Worm (Caenorhabditis elegans) whole organism, late embryonic: ENCODE data around the gene ugt-6.

Experiments used
- K02D7.2 ChIP-seq: sonication (generic microtip); optimal IDR thresholded peaks from 2 replicates; lab custom pipeline; 2017; ENCODE audit warnings: mild to moderate bottlenecking, missing genetic modification characterization, missing compliant biosample characterization
- Y22D7AL.16 ChIP-seq: sonication (generic microtip); optimal IDR thresholded peaks from 2 replicates; lab custom pipeline; 2016; ENCODE audit warnings: missing genetic modification characterization, missing compliant biosample characterization
- ahr-1 ChIP-seq: sonication (generic microtip); optimal IDR thresholded peaks from 2 replicates; lab custom pipeline; 2016; ENCODE audit warnings: missing genetic modification characterization, missing compliant biosample characterization
- dmd-4 ChIP-seq: sonication (generic microtip); optimal IDR thresholded peaks from 2 replicates; lab custom pipeline; 2016; ENCODE audit warnings: borderline replicate concordance, missing genetic modification characterization, missing compliant biosample characterization
- dve-1 ChIP-seq: sonication (generic microtip); optimal IDR thresholded peaks from 2 replicates; lab custom pipeline; 2017; ENCODE audit warnings: antibody characterized with exemption, mild to moderate bottlenecking, missing genetic modification characterization, missing compliant biosample characterization
- elt-2 ChIP-seq: sonication (generic microtip); optimal IDR thresholded peaks from 2 replicates; lab custom pipeline; 2016; ENCODE audit warnings: missing genetic modification reagents, missing genetic modification characterization, missing compliant biosample characterization
- lim-6 ChIP-seq: sonication (generic microtip); optimal IDR thresholded peaks from 2 replicates; lab custom pipeline; 2016; ENCODE audit warnings: missing genetic modification characterization, missing compliant biosample characterization
- npax-4 ChIP-seq: sonication (generic microtip); optimal IDR thresholded peaks from 2 replicates; lab custom pipeline; 2016; ENCODE audit warnings: missing genetic modification characterization, missing compliant biosample characterization
- pag-3 ChIP-seq: sonication (generic microtip); optimal IDR thresholded peaks from 2 replicates; lab custom pipeline; 2016; ENCODE audit warnings: missing compliant biosample characterization, missing genetic modification characterization, borderline replicate concordance
- syd-9 ChIP-seq: sonication (generic microtip); optimal IDR thresholded peaks from 2 replicates; lab custom pipeline; 2016; ENCODE audit warnings: mild to moderate bottlenecking, missing genetic modification characterization, moderate library complexity, missing compliant biosample characterization
- zip-5 ChIP-seq: sonication (generic microtip); optimal IDR thresholded peaks from 2 replicates; lab custom pipeline; 2016; ENCODE audit warnings: missing genetic modification characterization, missing compliant biosample characterization

ce11 chrV:12747856-12748255 lies 50.2 kb downstream of the ugt-6 start, which contains the start of gene C15C8.5:
- TF ChIP-seq npax-4 (tag; lab: Kevin White, UChicago) (no peak), pag-3 (tag; lab: Kevin White, UChicago) (no peak), K02D7.2 (tag; lab: Kevin White, UChicago) (no peak), dmd-4 (tag; lab: Kevin White, UChicago) (no peak), Y22D7AL.16 (tag; lab: Kevin White, UChicago) (no peak), lim-6 (tag; lab: Kevin White, UChicago) (no peak), syd-9 (no peak), ahr-1 (tag; lab: Kevin White, UChicago) (no peak), elt-2 (no peak), dve-1 (no peak), zip-5 (no peak)
